Worm (Caenorhabditis elegans): ENCODE measurements around the gene R03C1.1.

DNA sequence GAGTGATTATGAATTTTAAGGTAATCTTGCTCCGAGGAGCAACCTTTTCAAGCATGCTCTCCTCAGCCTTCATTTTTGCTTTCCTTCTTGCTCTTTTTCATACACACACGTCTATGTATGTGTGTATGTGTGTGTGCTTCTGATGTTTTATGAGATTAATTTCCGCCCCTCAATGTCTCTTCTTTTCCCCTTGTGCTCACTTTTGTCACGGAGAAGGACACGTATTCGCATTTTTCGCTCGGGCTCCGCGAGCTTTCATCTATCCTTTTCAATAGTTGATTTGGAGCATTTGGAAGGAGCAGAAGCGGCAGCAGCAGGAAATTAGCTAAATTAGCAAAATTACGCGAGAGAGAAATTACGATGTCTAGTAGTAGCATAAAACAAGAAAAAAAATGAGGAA lies 30.1 kb upstream of the R03C1.1 start:
- TF ChIP-seq ama-1 (optimal IDR thresholded peaks at IDR 0.05) (no peak), zag-1 (tag; optimal IDR thresholded peaks at IDR 0.05) (no peak), nhr-77 (tag; optimal IDR thresholded peaks at IDR 0.05) (no peak), lin-39 (tag; optimal IDR thresholded peaks at IDR 0.05) (no peak), pha-4 (tag; optimal IDR thresholded peaks at IDR 0.05) (no peak), elt-3 (tag; optimal IDR thresholded peaks at IDR 0.05) (no peak), ZK546.5 (tag; optimal IDR thresholded peaks at IDR 0.05) (no peak)
